Fruit fly (Drosophila melanogaster): ENCODE data around the gene CG33764.

CG33764 gene

dm6 chr3L:4233603-4234277 lies 33.6 kb downstream of the CG33764 start:
- TF ChIP-seq Sin3A (optimal IDR thresholded peaks at IDR 0.05) (no peak), ttk (optimal IDR thresholded peaks at IDR 0.05) (no peak), insv (optimal IDR thresholded peaks at IDR 0.05) (no peak), h (optimal IDR thresholded peaks at IDR 0.05) (no peak), Myc (optimal IDR thresholded peaks at IDR 0.05) (no peak), psq (optimal IDR thresholded peaks at IDR 0.05) (no peak)

- TF ChIP-seq Myc (optimal IDR thresholded peaks at IDR 0.05) (no peak), insv (optimal IDR thresholded peaks at IDR 0.05) (no peak), Sin3A (optimal IDR thresholded peaks at IDR 0.05) (no peak), psq (optimal IDR thresholded peaks at IDR 0.05) (no peak), h (optimal IDR thresholded peaks at IDR 0.05) (no peak), ttk (optimal IDR thresholded peaks at IDR 0.05) (no peak)
These were observed 34.5 kb downstream of the CG33764 start for dm6 chr3L:4232724-4233367.

dm6 chr3L:4232227-4232626 lies 35.1 kb downstream of the CG33764 start:
- TF ChIP-seq psq (optimal IDR thresholded peaks at IDR 0.05) = no peak
- TF ChIP-seq Sin3A (optimal IDR thresholded peaks at IDR 0.05) = no peak
- TF ChIP-seq ttk (optimal IDR thresholded peaks at IDR 0.05) = no peak

- no peak for TF ChIP-seq Sin3A (optimal IDR thresholded peaks at IDR 0.05)
- no peak for TF ChIP-seq insv (optimal IDR thresholded peaks at IDR 0.05)
- TF ChIP-seq psq (optimal IDR thresholded peaks at IDR 0.05) = no peak
- no peak for TF ChIP-seq Myc (optimal IDR thresholded peaks at IDR 0.05)
- no peak for TF ChIP-seq h (optimal IDR thresholded peaks at IDR 0.05)
- no peak for TF ChIP-seq ttk (optimal IDR thresholded peaks at IDR 0.05)
These were observed 35.8 kb downstream of the CG33764 start for dm6 chr3L:4231401-4232014.

- TF ChIP-seq Myc (optimal IDR thresholded peaks at IDR 0.05) (no peak), ttk (optimal IDR thresholded peaks at IDR 0.05) (no peak), Sin3A (optimal IDR thresholded peaks at IDR 0.05) (no peak), h (optimal IDR thresholded peaks at IDR 0.05) (no peak), insv (optimal IDR thresholded peaks at IDR 0.05) (no peak), psq (optimal IDR thresholded peaks at IDR 0.05) (no peak)
These were observed 36.9 kb downstream of the CG33764 start for dm6 chr3L:4230357-4230901.

dm6 chr3L:4229365-4229967 lies 37.8 kb downstream of the CG33764 start:
- no peak for TF ChIP-seq insv (optimal IDR thresholded peaks at IDR 0.05)
- TF ChIP-seq Sin3A (optimal IDR thresholded peaks at IDR 0.05) = no peak
- no peak for TF ChIP-seq ttk (optimal IDR thresholded peaks at IDR 0.05)
- no peak for TF ChIP-seq Myc (optimal IDR thresholded peaks at IDR 0.05)
- no peak for TF ChIP-seq psq (optimal IDR thresholded peaks at IDR 0.05)
- TF ChIP-seq h (optimal IDR thresholded peaks at IDR 0.05) = no peak

dm6 chr3L:4228187-4228836 lies 39.0 kb downstream of the CG33764 start:
- no peak for TF ChIP-seq Sin3A (optimal IDR thresholded peaks at IDR 0.05)
- TF ChIP-seq insv (optimal IDR thresholded peaks at IDR 0.05) = no peak

dm6 chr3L:4227164-4227563 lies 40.1 kb downstream of the CG33764 start, which contains the start of gene CG46460:
CG46460 (minus strand) TSS chr3L:4227302.
- TF ChIP-seq insv (optimal IDR thresholded peaks at IDR 0.05) = no peak

- TF ChIP-seq Myc (optimal IDR thresholded peaks at IDR 0.05) = no peak
These were observed 41.4 kb downstream of the CG33764 start for dm6 chr3L:4225647-4226470.

- TF ChIP-seq h (optimal IDR thresholded peaks at IDR 0.05) (no peak), insv (optimal IDR thresholded peaks at IDR 0.05) (no peak), ttk (optimal IDR thresholded peaks at IDR 0.05) (no peak), Myc (optimal IDR thresholded peaks at IDR 0.05) (no peak), Sin3A (optimal IDR thresholded peaks at IDR 0.05) (no peak), psq (optimal IDR thresholded peaks at IDR 0.05) (no peak)
These were observed 45.5 kb downstream of the CG33764 start for dm6 chr3L:4221792-4222191.

- TF ChIP-seq ttk (optimal IDR thresholded peaks at IDR 0.05) = no peak
- no peak for TF ChIP-seq Myc (optimal IDR thresholded peaks at IDR 0.05)
- no peak for TF ChIP-seq psq (optimal IDR thresholded peaks at IDR 0.05)
- TF ChIP-seq Sin3A (optimal IDR thresholded peaks at IDR 0.05) = no peak
- TF ChIP-seq h (optimal IDR thresholded peaks at IDR 0.05) = no peak
- TF ChIP-seq insv (optimal IDR thresholded peaks at IDR 0.05) = no peak
These were observed 46.0 kb downstream of the CG33764 start for dm6 chr3L:4221226-4221770.

Measured in Kc167 (cell line).